Fruit fly (Drosophila melanogaster) whole organism, embryonic: ENCODE data around the gene CG7766.

Experiments used
- Adf1 ChIP-seq: fragments of 200-800 bp; sonication (Bioruptor generic); IDR thresholded peaks from 2 replicates; pipeline ENCODE4 v1.3.6; 2022; ENCODE audit warnings: missing biosample characterization, missing genetic modification characterization
- Bgb ChIP-seq: fragments of 200-800 bp; sonication (Bioruptor generic); IDR thresholded peaks from 2 replicates; pipeline ENCODE4 v1.3.6; 2022; ENCODE audit warnings: missing biosample characterization, missing genetic modification characterization; ENCODE audit not compliant: partially characterized antibody
- CG10654 ChIP-seq: fragments of 200-800 bp; sonication (Bioruptor generic); optimal IDR thresholded peaks from 2 replicates; lab custom pipeline; 2016; ENCODE audit warnings: missing biosample characterization, missing genetic modification characterization
- CG11085 ChIP-seq: fragments of 200-800 bp; sonication (Bioruptor generic); IDR thresholded peaks from 2 replicates; pipeline ENCODE4 v1.3.6; 2022; ENCODE audit warnings: missing biosample characterization, missing genetic modification characterization
- CG12104 ChIP-seq: fragments of 200-800 bp; sonication (Bioruptor generic); optimal IDR thresholded peaks from 3 replicates; lab custom pipeline; 2016; ENCODE audit warnings: missing biosample characterization, missing genetic modification characterization
- CG12769 ChIP-seq: fragments of 200-800 bp; sonication (Bioruptor generic); optimal IDR thresholded peaks from 2 replicates; lab custom pipeline; 2019; ENCODE audit warnings: missing biosample characterization, mild to moderate bottlenecking, missing genetic modification characterization, moderate library complexity
- CG13287 ChIP-seq: fragments of 200-800 bp; sonication (Bioruptor generic); IDR thresholded peaks from 2 replicates; pipeline ENCODE4 v1.3.6; 2022; ENCODE audit warnings: missing biosample characterization, missing genetic modification characterization; ENCODE audit not compliant: partially characterized antibody
- CG13296 ChIP-seq: fragments of 200-800 bp; sonication (Bioruptor generic); optimal IDR thresholded peaks from 3 replicates; lab custom pipeline; 2018; ENCODE audit warnings: missing biosample characterization, mild to moderate bottlenecking, missing genetic modification characterization
- CG14441 ChIP-seq: fragments of 200-800 bp; sonication (Bioruptor generic); IDR thresholded peaks from 2 replicates; pipeline ENCODE4 v1.3.6; 2022; ENCODE audit warnings: missing biosample characterization, missing genetic modification characterization
- CG14965 ChIP-seq: fragments of 200-800 bp; sonication (Bioruptor generic); optimal IDR thresholded peaks from 2 replicates; lab custom pipeline; 2016; ENCODE audit warnings: missing biosample characterization, missing genetic modification characterization, borderline replicate concordance
- CG15479 ChIP-seq: fragments of 200-800 bp; sonication (Bioruptor generic); optimal IDR thresholded peaks from 3 replicates; lab custom pipeline; 2019; ENCODE audit warnings: missing biosample characterization, mild to moderate bottlenecking, missing genetic modification characterization, moderate library complexity
- CG18619 ChIP-seq: fragments of 200-800 bp; sonication (Bioruptor generic); optimal IDR thresholded peaks from 3 replicates; lab custom pipeline; 2017; ENCODE audit warnings: missing biosample characterization, mild to moderate bottlenecking, missing genetic modification characterization
- CG2120 ChIP-seq: fragments of 200-800 bp; sonication (Bioruptor generic); optimal IDR thresholded peaks from 3 replicates; lab custom pipeline; 2016; ENCODE audit warnings: missing biosample characterization, missing genetic modification characterization
- CG2129 ChIP-seq: fragments of 200-800 bp; sonication (Bioruptor generic); IDR thresholded peaks from 2 replicates; pipeline ENCODE4 v1.3.6; 2022; ENCODE audit warnings: missing biosample characterization, missing genetic modification characterization; ENCODE audit not compliant: partially characterized antibody
- CG2199 ChIP-seq: fragments of 200-800 bp; sonication (Bioruptor generic); IDR thresholded peaks from 3 replicates; pipeline ENCODE4 v1.3.6; 2022; ENCODE audit warnings: missing biosample characterization, missing genetic modification characterization
- CG30431 ChIP-seq: fragments of 200-800 bp; sonication (Bioruptor generic); optimal IDR thresholded peaks from 2 replicates; lab custom pipeline; 2017; ENCODE audit warnings: missing biosample characterization, missing genetic modification characterization
- CG31441 ChIP-seq: fragments of 200-800 bp; sonication (Bioruptor generic); IDR thresholded peaks from 2 replicates; pipeline ENCODE4 v1.3.6; 2022; ENCODE audit warnings: missing biosample characterization, missing genetic modification characterization
- CG32767 ChIP-seq: fragments of 200-800 bp; sonication (Bioruptor generic); IDR thresholded peaks from 2 replicates; pipeline ENCODE4 v1.3.6; 2022; ENCODE audit warnings: missing biosample characterization, missing genetic modification characterization
- CG5245 ChIP-seq: fragments of 200-800 bp; sonication (Bioruptor generic); optimal IDR thresholded peaks from 3 replicates; lab custom pipeline; 2016; ENCODE audit warnings: missing biosample characterization, missing genetic modification characterization
- CG7357 ChIP-seq: fragments of 200-800 bp; sonication (Bioruptor generic); IDR thresholded peaks from 3 replicates; pipeline ENCODE4 v1.3.6; 2022; ENCODE audit warnings: missing biosample characterization, missing genetic modification characterization
- CG8089 ChIP-seq: fragments of 200-800 bp; sonication (Bioruptor generic); optimal IDR thresholded peaks from 3 replicates; lab custom pipeline; 2016; ENCODE audit warnings: missing biosample characterization, missing genetic modification characterization
- CG9932 ChIP-seq: fragments of 200-800 bp; sonication (Bioruptor generic); IDR thresholded peaks from 2 replicates; pipeline ENCODE4 v1.3.6; 2022; ENCODE audit warnings: missing biosample characterization, missing genetic modification characterization
- Dp ChIP-seq: fragments of 200-800 bp; sonication (Bioruptor generic); optimal IDR thresholded peaks from 2 replicates; lab custom pipeline; 2018; ENCODE audit warnings: missing biosample characterization, mild to moderate bottlenecking, missing genetic modification characterization, moderate library complexity
- Drgx ChIP-seq: fragments of 200-800 bp; sonication (Bioruptor generic); IDR thresholded peaks from 2 replicates; pipeline ENCODE4 v1.3.6; 2022; ENCODE audit warnings: missing biosample characterization, missing genetic modification characterization
- Fer1 ChIP-seq: fragments of 200-800 bp; sonication (Bioruptor generic); optimal IDR thresholded peaks from 2 replicates; lab custom pipeline; 2017; ENCODE audit warnings: missing biosample characterization, mild to moderate bottlenecking, missing genetic modification characterization
- GATAe ChIP-seq: fragments of 200-800 bp; sonication (Bioruptor generic); conservative IDR thresholded peaks from 2 replicates; pipeline ENCODE4 v1.3.6; 2022; ENCODE audit warnings: missing biosample characterization, missing genetic modification characterization
- H2.0 ChIP-seq: fragments of 200-800 bp; sonication (Bioruptor generic); IDR thresholded peaks from 2 replicates; pipeline ENCODE4 v1.3.6; 2022; ENCODE audit warnings: missing biosample characterization, missing genetic modification characterization
- Mrtf ChIP-seq: fragments of 200-800 bp; sonication (Bioruptor generic); IDR thresholded peaks from 3 replicates; pipeline ENCODE4 v1.3.6; 2022; ENCODE audit warnings: missing biosample characterization, missing genetic modification characterization
- Nf-YB ChIP-seq: fragments of 200-800 bp; sonication (Bioruptor generic); optimal IDR thresholded peaks from 3 replicates; lab custom pipeline; 2019; ENCODE audit warnings: missing biosample characterization, mild to moderate bottlenecking, missing genetic modification characterization, moderate library complexity
- Oaz ChIP-seq: fragments of 200-800 bp; sonication (Bioruptor generic); IDR thresholded peaks from 2 replicates; pipeline ENCODE4 v1.3.6; 2022; ENCODE audit warnings: missing biosample characterization, missing genetic modification characterization
- TFAM ChIP-seq: fragments of 200-800 bp; sonication (Bioruptor generic); optimal IDR thresholded peaks from 2 replicates; lab custom pipeline; 2017; ENCODE audit warnings: missing biosample characterization, missing genetic modification characterization, inconsistent platforms
- Vsx1 ChIP-seq: fragments of 200-800 bp; sonication (Bioruptor generic); optimal IDR thresholded peaks from 2 replicates; lab custom pipeline; 2017; ENCODE audit warnings: missing biosample characterization, mild to moderate bottlenecking, missing genetic modification characterization, missing genetic modification reagents
- YL-1 ChIP-seq: fragments of 200-800 bp; sonication (Bioruptor generic); optimal IDR thresholded peaks from 3 replicates; lab custom pipeline; 2017; ENCODE audit warnings: missing biosample characterization, mild to moderate bottlenecking, missing genetic modification characterization
- ab ChIP-seq: fragments of 200-800 bp; sonication (Bioruptor generic); optimal IDR thresholded peaks from 2 replicates; lab custom pipeline; 2016; ENCODE audit warnings: missing biosample characterization, missing genetic modification characterization
- aop ChIP-seq: fragments of 200-800 bp; sonication (Bioruptor generic); IDR thresholded peaks from 2 replicates; pipeline ENCODE4 v1.3.6; 2022; ENCODE audit warnings: missing biosample characterization, missing genetic modification characterization
- bab2 ChIP-seq: fragments of 200-800 bp; sonication (Bioruptor generic); optimal IDR thresholded peaks from 2 replicates; lab custom pipeline; 2016; ENCODE audit warnings: missing biosample characterization, missing genetic modification characterization
- bigmax ChIP-seq: fragments of 200-800 bp; sonication (Bioruptor generic); optimal IDR thresholded peaks from 2 replicates; lab custom pipeline; 2018; ENCODE audit warnings: missing biosample characterization, mild to moderate bottlenecking, missing genetic modification characterization
- br ChIP-seq: fragments of >200 bp; optimal IDR thresholded peaks from 2 replicates; lab custom pipeline; 2017
- bsh ChIP-seq, 2 experiments: fragments of 200-800 bp; sonication (Bioruptor generic); optimal IDR thresholded peaks; 2 replicates each; lab custom pipeline; 2017 to 2018; ENCODE audit warnings: mild to moderate bottlenecking in 2 of 2, missing biosample characterization in 2 of 2, missing genetic modification characterization in 2 of 2, moderate library complexity in 1 of 2
- ci ChIP-seq: fragments of 200-800 bp; sonication (Bioruptor generic); IDR thresholded peaks from 3 replicates; pipeline ENCODE4 v1.3.6; 2022; ENCODE audit warnings: missing biosample characterization, missing genetic modification characterization
- dati ChIP-seq: fragments of 200-800 bp; sonication (Bioruptor generic); IDR thresholded peaks from 2 replicates; pipeline ENCODE4 v1.3.6; 2022; ENCODE audit warnings: missing biosample characterization, missing genetic modification characterization
- dimm ChIP-seq: fragments of 200-800 bp; sonication (Bioruptor generic); IDR thresholded peaks from 2 replicates; pipeline ENCODE4 v1.3.6; 2022; ENCODE audit warnings: missing biosample characterization, missing genetic modification characterization
- dmrt11E ChIP-seq: fragments of 200-800 bp; sonication (Bioruptor generic); optimal IDR thresholded peaks from 3 replicates; lab custom pipeline; 2018; ENCODE audit warnings: missing biosample characterization, mild to moderate bottlenecking, missing genetic modification characterization, moderate library complexity
- klu ChIP-seq: fragments of 200-800 bp; sonication (Bioruptor generic); IDR thresholded peaks from 2 replicates; pipeline ENCODE4 v1.3.6; 2022; ENCODE audit warnings: missing biosample characterization, missing genetic modification characterization
- knrl ChIP-seq: fragments of 200-800 bp; sonication (Bioruptor generic); IDR thresholded peaks from 3 replicates; pipeline ENCODE4 v1.3.6; 2022; ENCODE audit warnings: missing biosample characterization, missing genetic modification characterization; ENCODE audit not compliant: partially characterized antibody
- lmd ChIP-seq: fragments of 200-800 bp; sonication (Bioruptor generic); IDR thresholded peaks from 2 replicates; pipeline ENCODE4 v1.3.6; 2022; ENCODE audit warnings: missing biosample characterization, missing genetic modification characterization
- nom ChIP-seq: fragments of 200-800 bp; sonication (Bioruptor generic); optimal IDR thresholded peaks from 2 replicates; lab custom pipeline; 2017; ENCODE audit warnings: missing biosample characterization, missing genetic modification characterization, mild to moderate bottlenecking, moderate library complexity, missing genetic modification reagents
- pzg ChIP-seq: fragments of 200-800 bp; sonication (Bioruptor generic); optimal IDR thresholded peaks from 3 replicates; lab custom pipeline; 2018; ENCODE audit warnings: missing biosample characterization, mild to moderate bottlenecking, missing genetic modification characterization, moderate library complexity
- sd ChIP-seq: fragments of 200-800 bp; sonication (Bioruptor generic); optimal IDR thresholded peaks from 3 replicates; lab custom pipeline; 2018; ENCODE audit warnings: missing biosample characterization, mild to moderate bottlenecking, missing genetic modification characterization, moderate library complexity
- tup ChIP-seq: fragments of 200-800 bp; sonication (Bioruptor generic); optimal IDR thresholded peaks from 2 replicates; lab custom pipeline; 2016; ENCODE audit warnings: missing biosample characterization, mild to moderate bottlenecking, missing genetic modification characterization, moderate library complexity

The CG7766 gene

DNA sequence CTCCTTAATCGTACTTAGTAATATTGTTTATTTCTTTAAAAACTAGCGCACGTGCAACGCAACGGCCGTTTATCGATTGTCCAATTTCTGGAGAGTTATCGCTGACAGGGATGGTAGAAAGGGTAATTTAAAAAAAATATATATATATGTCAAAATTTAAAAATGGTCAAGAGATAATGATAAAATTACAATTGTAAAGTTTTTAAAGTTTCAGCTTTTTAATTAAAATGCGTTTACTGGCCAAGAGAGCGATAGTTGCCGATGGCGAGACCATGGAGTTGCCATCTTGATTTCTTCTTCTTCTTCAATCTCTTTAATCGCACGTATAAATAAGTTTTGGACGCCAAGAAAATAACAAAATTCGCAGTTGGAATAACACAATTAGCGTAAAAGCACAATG lies 22.6 kb downstream of the CG7766 start, which contains the start of the genes CG7246 and HP1b (continued):
- TF ChIP-seq CG5245 (GFP tag; lab: Kevin White, UChicago) (peak; percentile 60), Nf-YB (no peak), dimm (GFP tag; lab: Robert Waterston, UW) (no peak), lmd (GFP tag; lab: Robert Waterston, UW) (peak; percentile 71), YL-1 (GFP tag; lab: Kevin White, UChicago) (peak; percentile 54), Mrtf (GFP tag; lab: Robert Waterston, UW) (peak; percentile 8; the same call in 1 of the 3 replicates)

dm6 chrX:9078263-9078662 lies 25.3 kb downstream of the CG7766 start, which contains the start of gene CG44325:
CG44325 (minus strand) TSS chrX:9078499.
- no peak for TF ChIP-seq knrl (GFP tag; lab: Robert Waterston, UW)
- TF ChIP-seq bigmax = no peak
- peak; percentile 32 for TF ChIP-seq Fer1 (GFP tag; lab: Kevin White, UChicago)
- TF ChIP-seq Oaz (GFP tag; lab: Robert Waterston, UW) = no peak
- TF ChIP-seq Bgb (GFP tag; lab: Robert Waterston, UW) = peak; percentile 46; the same call in 1 of the 2 replicates
- TF ChIP-seq TFAM = no peak
- TF ChIP-seq Adf1 (GFP tag; lab: Robert Waterston, UW) = peak; percentile 96
- no peak for TF ChIP-seq pzg
- TF ChIP-seq Vsx1 (GFP tag; lab: Kevin White, UChicago) = peak; percentile 25
- TF ChIP-seq dati = no peak
- TF ChIP-seq CG13287 = peak; percentile 31; the same call in 1 of the 2 replicates
- no peak for TF ChIP-seq tup
- TF ChIP-seq CG2199 (GFP tag; lab: Robert Waterston, UW) = no peak
- no peak for TF ChIP-seq ab (GFP tag; lab: Kevin White, UChicago)
- no peak for TF ChIP-seq CG32767 (GFP tag; lab: Robert Waterston, UW)
- no peak for TF ChIP-seq CG14441
- no peak for TF ChIP-seq CG12104 (GFP tag; lab: Kevin White, UChicago)
- no peak for TF ChIP-seq CG8089 (GFP tag; lab: Kevin White, UChicago)
- TF ChIP-seq CG13296 (GFP tag; lab: Kevin White, UChicago) = peak; percentile 34
- TF ChIP-seq CG2129 = no peak
- no peak for TF ChIP-seq CG31441 (GFP tag; lab: Robert Waterston, UW)
- TF ChIP-seq CG2120 (GFP tag; lab: Kevin White, UChicago) = no peak
- no peak for TF ChIP-seq aop (GFP tag; lab: Robert Waterston, UW)
- no peak for TF ChIP-seq CG15479 (GFP tag; lab: Kevin White, UChicago)
- no peak for TF ChIP-seq bab2 (GFP tag; lab: Kevin White, UChicago)
- no peak for TF ChIP-seq CG7357
- TF ChIP-seq CG11085 (GFP tag; lab: Robert Waterston, UW) = no peak
- TF ChIP-seq GATAe (GFP tag; lab: Robert Waterston, UW) = no peak
- TF ChIP-seq br (lab: Kevin White, UChicago) = no peak
- TF ChIP-seq sd (tag; lab: Kevin White, UChicago) = no peak
- no peak for TF ChIP-seq CG18619 (GFP tag; lab: Kevin White, UChicago)
- no peak for TF ChIP-seq CG10654
- TF ChIP-seq CG30431 (GFP tag; lab: Kevin White, UChicago) = no peak
- no peak for TF ChIP-seq dmrt11E (tag; lab: Kevin White, UChicago)
- TF ChIP-seq CG14965 (GFP tag; lab: Kevin White, UChicago) = no peak
- peak; percentile 72 for TF ChIP-seq CG12769 (tag; lab: Kevin White, UChicago)
- no peak for TF ChIP-seq H2.0
- TF ChIP-seq bsh (GFP tag; optimal IDR thresholded peaks at IDR 0.05; lab: Kevin White, UChicago) = peak in 1 of 2 experiments; percentile 33
- 0 out of 2 replicates have a peak, but pooled peaks have one; percentile 15 for TF ChIP-seq CG9932
- no peak for TF ChIP-seq klu (GFP tag; lab: Robert Waterston, UW)
- no peak for TF ChIP-seq Dp (GFP tag; lab: Kevin White, UChicago)
- TF ChIP-seq nom (GFP tag; lab: Kevin White, UChicago) = peak; percentile 81
- peak; percentile 57; the same call in 2 of the 3 replicates for TF ChIP-seq ci
- no peak for TF ChIP-seq Drgx (GFP tag; lab: Robert Waterston, UW)
